Worm (Caenorhabditis elegans): ENCODE results near the gene F54D1.6.

Gene F54D1.6

DNA sequence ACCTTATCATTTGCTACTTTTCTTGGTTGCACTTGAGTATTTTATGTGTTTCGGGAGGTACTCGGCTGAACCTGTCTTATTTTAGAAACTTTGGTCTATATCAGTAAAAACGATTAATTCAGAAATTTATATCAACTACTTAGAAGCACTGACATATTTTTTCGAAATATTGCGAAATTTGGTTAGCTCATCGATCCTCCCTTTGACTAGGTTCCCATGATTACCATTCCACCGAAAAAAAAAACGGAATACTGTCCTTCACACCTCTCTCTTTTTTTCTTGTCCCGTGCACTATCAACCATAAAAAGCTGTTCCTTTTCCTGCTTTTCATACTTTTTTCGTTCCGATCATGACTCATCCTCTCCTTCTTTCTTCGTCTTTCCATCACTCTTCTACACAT is 2.4 kb upstream of the F54D1.6 start:
- no peak for TF ChIP-seq unc-62 (GFP tag; optimal IDR thresholded peaks at IDR 0.05)

DNA sequence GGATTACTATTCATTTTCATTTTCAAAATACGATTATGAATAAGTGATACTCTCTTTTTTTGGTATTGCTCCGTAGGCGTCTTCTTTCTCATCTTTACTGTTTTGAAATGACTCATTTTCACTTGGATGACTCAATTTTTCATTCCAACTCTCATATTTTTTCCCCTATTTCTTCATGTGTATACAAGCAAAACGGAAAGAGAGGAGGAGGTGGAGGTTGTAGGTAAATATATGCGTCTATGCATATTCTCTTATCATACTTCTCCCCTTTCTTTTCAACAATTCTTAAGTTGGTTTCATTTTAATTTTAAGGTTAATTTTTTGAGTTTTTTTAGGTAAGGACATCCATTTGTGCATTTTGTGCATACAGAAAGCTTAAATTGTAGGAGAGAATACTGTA is 1.5 kb upstream of the F54D1.6 start:
- no peak for TF ChIP-seq unc-62 (GFP tag; optimal IDR thresholded peaks at IDR 0.05)

DNA sequence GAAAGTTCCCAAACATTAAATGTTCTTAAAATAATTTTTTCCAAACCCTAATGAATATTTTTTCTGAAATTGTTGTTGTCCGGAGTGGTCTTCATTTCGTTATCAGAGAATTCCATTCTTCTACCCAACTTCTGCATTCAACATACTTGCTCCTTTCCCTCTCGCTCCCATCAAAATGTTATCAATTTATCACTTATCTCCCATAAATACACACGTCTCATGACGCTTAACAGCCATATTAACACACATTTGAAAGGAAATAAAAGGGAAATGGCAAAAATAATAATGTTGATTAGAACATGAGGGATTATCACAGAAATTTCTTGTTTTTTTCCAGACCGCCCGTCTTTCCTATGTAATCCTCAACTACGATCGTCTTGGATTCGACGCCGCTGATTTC is 1.4 kb downstream of the F54D1.6 start:
- no peak for TF ChIP-seq unc-62 (GFP tag; optimal IDR thresholded peaks at IDR 0.05)

DNA sequence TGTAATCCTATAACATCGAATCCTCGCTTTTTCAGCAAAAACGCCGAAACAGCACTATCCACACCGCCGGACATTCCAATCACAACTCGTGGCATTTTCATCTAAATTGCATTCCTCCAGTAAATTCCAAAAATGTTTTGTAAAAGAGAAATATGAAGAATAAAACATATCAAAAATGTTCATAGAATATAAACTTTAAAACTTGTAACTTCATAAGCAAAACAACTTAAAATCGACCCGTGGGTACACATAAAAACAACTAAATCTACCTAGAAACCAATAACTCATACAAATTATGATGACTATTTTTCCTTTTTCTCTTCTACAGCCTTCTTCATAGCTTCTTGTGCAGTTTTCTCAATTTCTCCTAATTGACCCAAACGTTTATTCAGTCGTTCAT is 9.2 kb downstream of the F54D1.6 start, which contains the start of gene mttu-1:
Gene mttu-1, minus strand, starts transcription at position 101 of the 400 bp plus-strand sequence.
- TF ChIP-seq unc-62 (GFP tag; optimal IDR thresholded peaks at IDR 0.05): no peak

DNA sequence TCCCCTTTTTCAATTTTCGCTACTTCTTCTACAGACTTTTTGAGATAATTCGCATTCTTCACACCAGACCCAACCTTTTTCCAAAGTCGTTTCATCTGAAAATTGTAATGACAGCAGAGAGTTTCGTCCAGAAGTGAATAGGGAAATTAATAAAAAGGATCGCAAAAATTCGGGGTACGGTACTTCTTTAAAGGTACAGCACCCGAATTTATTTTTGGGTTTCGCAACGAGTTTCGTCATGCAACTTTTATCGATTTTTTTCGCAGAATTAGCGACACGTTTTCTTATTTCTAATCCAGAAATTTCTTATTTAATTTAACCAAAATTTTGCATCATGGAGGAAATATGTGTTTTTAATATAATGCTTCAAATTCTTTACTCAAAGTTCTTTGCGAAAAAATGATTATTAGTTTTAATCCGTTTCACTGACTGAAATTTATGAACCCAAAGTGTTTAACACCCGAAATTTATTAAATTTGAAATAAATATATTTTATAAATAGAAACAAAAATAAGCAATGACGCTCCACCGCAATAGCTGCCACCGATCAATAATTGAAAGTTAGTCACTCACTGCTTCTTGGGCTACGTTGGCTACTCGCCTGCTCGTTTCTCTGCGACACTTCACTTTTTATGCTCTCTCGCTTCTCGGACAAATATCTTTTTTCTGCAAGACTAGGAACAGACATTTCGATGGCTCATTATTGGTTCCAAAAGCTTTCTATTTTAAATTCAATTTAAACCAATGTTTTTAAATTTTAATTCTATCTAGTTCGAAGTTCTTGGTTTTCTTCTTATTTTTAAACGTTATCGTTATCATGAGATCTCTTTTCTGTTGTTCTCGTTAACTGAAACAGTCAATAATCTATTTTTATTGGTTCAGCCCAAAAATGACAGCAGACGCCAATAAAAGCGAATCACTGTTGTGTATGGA is 10.8 kb downstream of the F54D1.6 start, which contains the start of the genes B0035.15 and dnj-1:
Gene B0035.15, minus strand, starts transcription at position 99 of the 933 bp plus-strand sequence.
Gene dnj-1, plus strand, starts transcription at position 883 of the 933 bp plus-strand sequence.
- TF ChIP-seq unc-62 (GFP tag; optimal IDR thresholded peaks at IDR 0.05): no peak

DNA sequence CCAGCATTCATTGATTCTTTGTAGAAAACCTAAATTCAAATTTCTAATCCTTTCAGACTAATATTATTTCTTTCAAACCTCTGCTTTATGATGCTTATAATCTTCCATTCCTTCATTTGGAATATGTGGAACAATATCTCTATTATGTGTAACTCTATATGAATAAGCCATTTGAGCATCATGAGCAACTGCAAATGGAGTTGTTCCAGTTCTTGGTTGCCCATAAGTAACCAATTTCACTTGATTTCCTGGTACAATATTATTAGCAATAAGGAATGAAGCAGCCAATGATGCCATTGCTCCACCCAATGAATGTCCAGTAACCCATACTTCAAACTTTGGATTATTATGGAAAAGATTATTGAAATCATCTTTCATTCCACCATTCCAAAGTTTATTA is 17.4 kb downstream of the F54D1.6 start:
- TF ChIP-seq unc-62 (GFP tag; optimal IDR thresholded peaks at IDR 0.05): no peak

DNA sequence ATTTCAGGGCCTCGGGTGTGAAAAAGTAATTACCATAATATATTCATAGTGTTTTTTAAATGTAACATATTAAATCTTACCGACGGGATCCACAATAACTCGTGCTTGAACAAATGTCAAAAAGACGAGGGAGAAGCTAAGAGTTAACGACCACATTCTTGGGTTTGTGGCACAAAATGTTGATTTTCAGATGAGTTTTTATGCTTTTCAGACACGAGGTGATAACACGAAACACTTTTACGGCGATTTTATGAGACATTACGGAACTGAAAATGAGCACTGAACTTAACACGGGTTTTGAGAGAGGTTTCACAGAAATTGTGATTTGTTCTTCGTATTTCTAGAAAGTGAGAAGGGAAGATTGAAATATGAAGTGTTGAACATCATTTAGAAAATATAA is 18.9 kb downstream of the F54D1.6 start, which contains the start of gene B0035.13:
Gene B0035.13, minus strand, starts transcription at position 173 of the 400 bp plus-strand sequence.
- no peak for TF ChIP-seq unc-62 (GFP tag; optimal IDR thresholded peaks at IDR 0.05)

DNA sequence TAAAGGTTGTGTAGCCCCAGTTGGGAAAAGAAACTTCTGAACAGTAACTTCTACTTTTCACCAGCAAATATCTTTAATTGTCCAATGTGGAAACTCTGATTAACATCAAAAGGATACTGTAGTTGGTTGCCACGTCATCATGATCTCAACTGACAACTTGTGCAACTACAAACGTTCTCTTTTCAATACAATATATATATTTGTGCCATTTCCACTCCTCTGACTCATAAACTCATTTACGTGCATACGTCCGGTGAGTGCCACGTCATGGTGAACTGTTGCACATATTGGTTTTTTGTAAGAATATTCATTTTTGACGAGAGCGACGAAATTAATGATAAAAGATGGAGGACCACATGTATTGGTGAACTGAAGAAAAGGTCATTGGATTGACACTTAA is 20.2 kb downstream of the F54D1.6 start:
- TF ChIP-seq unc-62 (GFP tag; optimal IDR thresholded peaks at IDR 0.05): no peak

DNA sequence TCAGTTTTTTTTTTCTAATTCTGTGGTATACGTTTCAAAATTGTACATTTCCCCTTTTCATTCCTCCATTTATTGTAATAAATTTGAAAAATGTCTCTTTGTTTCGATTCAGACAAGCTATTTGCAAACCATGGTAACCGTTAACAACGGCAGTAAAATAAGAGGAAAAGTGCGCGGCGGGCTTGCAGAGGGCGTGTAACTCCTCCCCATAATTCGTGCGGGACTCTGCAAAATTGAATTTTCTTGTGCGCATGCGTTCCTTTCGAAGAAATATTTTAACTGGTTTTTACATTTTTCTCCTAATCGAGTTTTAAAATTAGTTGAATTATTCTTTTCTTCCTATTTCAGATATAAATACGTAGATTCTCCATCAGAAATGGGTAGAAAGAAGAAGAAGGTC is 23.0 kb downstream of the F54D1.6 start, which contains the start of gene znf-207:
Gene znf-207, plus strand, starts transcription at position 349 of the 400 bp plus-strand sequence.
- TF ChIP-seq unc-62 (GFP tag; optimal IDR thresholded peaks at IDR 0.05): no peak

DNA sequence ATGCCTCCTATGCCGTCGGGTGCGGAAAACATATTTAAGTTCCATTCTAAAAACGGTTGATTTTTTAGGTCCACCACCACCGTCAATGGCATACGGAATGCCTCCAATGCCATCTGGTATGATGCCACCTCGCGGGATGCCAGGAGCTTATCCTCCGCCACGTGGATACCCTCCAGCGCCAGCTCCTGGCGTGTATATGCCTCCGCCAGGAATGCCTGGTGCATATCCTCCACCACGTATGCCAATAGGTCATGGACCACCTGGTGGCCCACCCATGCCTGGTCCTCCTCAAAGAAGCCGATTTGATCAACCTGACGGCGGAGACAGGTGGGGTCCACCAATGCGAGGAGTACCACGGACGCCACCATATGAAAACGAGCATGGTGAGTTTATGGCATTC is 23.9 kb downstream of the F54D1.6 start:
- no peak for TF ChIP-seq unc-62 (GFP tag; optimal IDR thresholded peaks at IDR 0.05)

DNA sequence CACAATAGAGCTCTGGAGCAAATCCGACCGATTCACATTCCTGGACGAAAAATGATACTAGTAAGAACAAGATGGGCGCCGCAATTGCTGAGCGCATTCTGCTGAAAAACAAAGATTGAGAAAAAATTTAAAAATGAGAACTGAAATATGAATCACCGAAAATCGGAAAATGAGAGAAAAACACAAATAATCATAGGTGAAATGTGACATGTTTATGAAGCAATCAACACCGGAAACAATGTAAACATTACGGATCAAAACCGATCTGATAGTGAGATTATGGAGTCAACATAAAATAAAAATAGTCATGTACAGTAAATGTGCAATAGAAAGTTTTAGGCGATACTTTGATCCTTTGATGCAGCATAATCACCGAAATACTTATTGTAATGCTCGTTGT is 26.3 kb downstream of the F54D1.6 start, which contains the start of gene dnj-2:
Gene dnj-2, minus strand, starts transcription at position 101 of the 400 bp plus-strand sequence.
- TF ChIP-seq unc-62 (GFP tag; optimal IDR thresholded peaks at IDR 0.05): no peak

DNA sequence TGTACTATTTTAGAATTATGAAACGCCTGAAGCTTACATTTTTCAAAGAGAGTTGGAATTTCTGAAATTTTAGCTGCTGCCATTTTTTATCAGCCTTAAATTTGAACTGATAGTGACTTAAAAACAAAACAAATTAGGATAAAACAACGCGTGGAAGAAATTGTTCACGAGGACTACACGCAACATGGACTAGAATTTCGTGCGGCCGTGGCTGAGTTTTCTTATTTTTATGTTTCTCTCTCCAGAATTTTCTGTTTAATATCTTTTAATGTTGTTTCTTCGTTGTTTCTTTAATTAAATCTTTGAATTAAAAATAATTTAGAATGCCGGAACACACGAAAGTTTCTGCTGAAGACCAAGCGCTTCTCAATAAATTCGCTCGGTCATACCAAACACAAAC is 27.3 kb downstream of the F54D1.6 start, which contains the start of the genes B0035.3, B0035.22 and pfd-4:
Gene B0035.3, minus strand, starts transcription at position 114 of the 400 bp plus-strand sequence.
Gene B0035.22, plus strand, starts transcription at position 269 of the 400 bp plus-strand sequence.
Gene pfd-4, plus strand, starts transcription at position 323 of the 400 bp plus-strand sequence.
- TF ChIP-seq unc-62 (GFP tag; optimal IDR thresholded peaks at IDR 0.05): no peak

DNA sequence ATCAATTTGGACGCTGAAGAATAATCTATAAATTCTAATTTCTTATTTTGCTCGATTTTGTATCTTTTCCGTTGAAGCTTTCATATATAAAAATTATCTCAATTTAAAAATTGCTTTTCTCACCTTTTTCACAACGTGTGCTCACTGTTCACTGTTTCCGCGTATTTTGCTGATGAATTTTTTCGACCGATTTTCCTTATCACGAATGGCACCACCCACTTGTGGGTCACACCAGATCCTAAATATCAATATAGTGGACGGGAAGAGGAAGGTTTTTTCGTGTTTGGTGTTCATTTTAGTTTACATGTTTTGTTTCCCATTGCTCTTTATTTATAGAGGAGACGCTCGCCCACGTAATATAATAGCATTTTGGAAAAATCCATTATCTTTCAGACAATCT is 28.1 kb downstream of the F54D1.6 start:
- no peak for TF ChIP-seq unc-62 (GFP tag; optimal IDR thresholded peaks at IDR 0.05)

DNA sequence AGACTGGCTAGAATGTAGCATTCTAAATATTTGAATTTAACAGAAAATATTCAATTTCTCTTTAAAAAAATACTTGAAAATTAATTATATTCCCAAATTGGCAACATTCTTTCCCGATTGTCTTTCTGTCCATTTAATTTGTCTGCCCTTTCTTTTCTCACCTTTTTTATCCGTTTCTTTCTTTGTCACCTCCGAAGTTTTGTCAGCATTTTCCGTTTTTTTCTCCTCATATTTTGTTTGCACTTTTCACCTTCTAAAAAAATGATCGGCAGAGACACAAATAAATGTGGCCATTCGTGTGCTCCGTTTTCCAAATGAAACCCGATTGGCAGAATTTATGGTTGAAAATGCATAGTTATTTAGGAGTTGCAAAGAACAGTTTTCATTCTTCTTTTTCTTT is 28.5 kb downstream of the F54D1.6 start:
- no peak for TF ChIP-seq unc-62 (GFP tag; optimal IDR thresholded peaks at IDR 0.05)

DNA sequence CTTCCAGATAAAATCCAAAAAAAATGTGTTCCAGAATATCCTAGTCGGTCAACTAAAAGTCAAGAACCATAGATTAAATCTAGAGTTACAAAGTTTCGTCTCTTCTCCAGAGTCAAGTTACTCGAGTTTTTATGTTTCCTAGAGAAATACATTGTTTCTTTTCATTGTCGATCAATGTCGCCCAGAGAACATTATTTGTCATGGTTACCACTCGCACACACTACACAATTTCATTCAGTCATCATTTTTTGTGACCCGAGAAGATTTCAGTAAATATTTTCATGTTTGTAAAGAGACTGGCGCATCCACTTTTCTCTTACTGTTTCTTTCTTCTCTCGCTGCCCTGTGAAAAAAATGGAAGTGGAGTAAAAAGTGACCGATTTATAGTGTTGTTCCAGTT is 29.0 kb downstream of the F54D1.6 start:
- TF ChIP-seq unc-62 (GFP tag; optimal IDR thresholded peaks at IDR 0.05): no peak

DNA sequence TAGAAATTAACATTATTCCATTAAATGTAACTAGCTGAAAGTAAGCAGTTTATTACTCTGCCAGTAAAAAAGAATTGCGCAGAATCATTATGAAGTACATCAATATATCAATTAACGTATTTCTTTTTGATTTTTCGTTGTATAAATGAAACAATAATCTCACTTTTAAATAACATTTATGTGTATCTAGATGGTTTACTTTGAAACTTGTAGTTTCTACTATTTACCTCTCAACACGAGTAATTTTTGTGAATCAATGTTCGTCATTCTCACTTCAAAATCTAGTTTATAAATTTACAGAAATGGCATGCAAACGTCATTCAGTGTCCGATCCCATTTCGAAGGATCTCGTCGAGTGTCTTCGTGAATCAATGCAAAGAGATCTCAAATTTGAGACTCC is 29.5 kb downstream of the F54D1.6 start, which contains the start of gene gspd-1:
Gene gspd-1, plus strand, starts transcription at position 301 of the 400 bp plus-strand sequence.
- TF ChIP-seq unc-62 (GFP tag; optimal IDR thresholded peaks at IDR 0.05): no peak

Measured in whole organism, dauer.